Fruit fly (Drosophila melanogaster) whole organism, wandering third instar larva: ENCODE data around the gene CG4230.

ENCODE experiments used
- Abd-B ChIP-seq: fragments of >200 bp; optimal IDR thresholded peaks from 2 replicates; lab custom pipeline; 2017; ENCODE audit warnings: missing biosample characterization, missing genetic modification characterization
- CG32264 ChIP-seq: fragments of 200-800 bp; sonication (Bioruptor generic); optimal IDR thresholded peaks from 2 replicates; lab custom pipeline; 2016; ENCODE audit warnings: missing biosample characterization, missing genetic modification characterization
- CG9705 ChIP-seq: fragments of 200-800 bp; sonication (Bioruptor generic); optimal IDR thresholded peaks from 2 replicates; lab custom pipeline; 2018; ENCODE audit warnings: missing biosample characterization, mild to moderate bottlenecking, missing genetic modification characterization
- Dfd ChIP-seq: fragments of >200 bp; optimal IDR thresholded peaks from 2 replicates; lab custom pipeline; 2017; ENCODE audit warnings: missing biosample characterization, missing genetic modification characterization
- Dif ChIP-seq: fragments of 200-275, 200-300 bp; sonication (Bioruptor generic); optimal IDR thresholded peaks from 2 replicates; lab custom pipeline; 2018; ENCODE audit warnings: missing biosample characterization, missing genetic modification characterization; ENCODE audit not compliant: partially characterized antibody
- GATAd ChIP-seq: sonication (Bioruptor generic); optimal IDR thresholded peaks from 2 replicates; lab custom pipeline; 2016; ENCODE audit warnings: missing biosample characterization, missing genetic modification characterization
- HLH106 ChIP-seq: fragments of 200-800 bp; optimal IDR thresholded peaks from 3 replicates; lab custom pipeline; 2019; ENCODE audit warnings: missing biosample characterization, mild to moderate bottlenecking, missing genetic modification characterization, moderate library complexity
- Hnf4 ChIP-seq: fragments of 200-800 bp; sonication (Bioruptor generic); optimal IDR thresholded peaks from 2 replicates; lab custom pipeline; 2016; ENCODE audit warnings: missing biosample characterization, mild to moderate bottlenecking, missing genetic modification characterization
- Hr78 ChIP-seq: fragments of >200 bp; optimal IDR thresholded peaks from 2 replicates; lab custom pipeline; 2017; ENCODE audit warnings: missing biosample characterization, missing genetic modification characterization
- Hr83 ChIP-seq: fragments of 200-300 bp; sonication (Bioruptor generic); optimal IDR thresholded peaks from 2 replicates; lab custom pipeline; 2016; ENCODE audit warnings: missing biosample characterization, mild to moderate bottlenecking, missing genetic modification characterization, moderate library complexity; ENCODE audit not compliant: poor library complexity, severe bottlenecking
- Jra ChIP-seq: sonication (Bioruptor generic); optimal IDR thresholded peaks from 2 replicates; lab custom pipeline; 2016; ENCODE audit warnings: missing biosample characterization, missing genetic modification characterization
- Mio ChIP-seq: sonication (Bioruptor generic); optimal IDR thresholded peaks from 2 replicates; lab custom pipeline; 2016; ENCODE audit warnings: missing biosample characterization, missing genetic modification characterization
- Myc ChIP-seq: fragments of >200 bp; optimal IDR thresholded peaks from 2 replicates; lab custom pipeline; 2017
- N ChIP-seq: fragments of >200 bp; optimal IDR thresholded peaks from 2 replicates; lab custom pipeline; 2018; ENCODE audit warnings: missing biosample characterization, missing external identifiers, missing genetic modification characterization
- OdsH ChIP-seq: fragments of 200-800 bp; sonication (Bioruptor generic); optimal IDR thresholded peaks from 2 replicates; lab custom pipeline; 2016; ENCODE audit warnings: missing biosample characterization, mild to moderate bottlenecking, missing genetic modification characterization
- Rel ChIP-seq, 2 experiments: fragments of 200-800 bp; sonication (Bioruptor generic) in 1 of 2; optimal IDR thresholded peaks; 2 replicates in 1 of 2; 3 replicates in 1 of 2; lab custom pipeline; 2016 to 2019; ENCODE audit warnings: mild to moderate bottlenecking in 2 of 2, missing biosample characterization in 2 of 2, missing genetic modification characterization in 2 of 2, moderate library complexity in 1 of 2
- Sp1 ChIP-seq: fragments of 200-800 bp; sonication (Bioruptor generic); optimal IDR thresholded peaks from 3 replicates; lab custom pipeline; 2019; ENCODE audit warnings: missing biosample characterization, mild to moderate bottlenecking, missing genetic modification characterization, moderate library complexity
- br ChIP-seq: fragments of 200-800 bp; sonication (Bioruptor generic); optimal IDR thresholded peaks from 2 replicates; lab custom pipeline; 2016; ENCODE audit warnings: missing biosample characterization, missing genetic modification characterization
- brk ChIP-seq: fragments of 200-800 bp; sonication (Bioruptor generic); optimal IDR thresholded peaks from 2 replicates; lab custom pipeline; 2016; ENCODE audit warnings: missing biosample characterization, mild to moderate bottlenecking, missing genetic modification characterization
- dl ChIP-seq, 2 experiments: fragments of 175-275, 200-275 bp in 1 of 2; fragments of 200-275 bp in 1 of 2; sonication (Bioruptor generic); optimal IDR thresholded peaks; lab custom pipeline; 2018; ENCODE audit warnings: mild to moderate bottlenecking in 2 of 2, missing biosample characterization in 2 of 2, missing genetic modification characterization in 2 of 2, moderate library complexity in 2 of 2; ENCODE audit not compliant: partially characterized antibody in 2 of 2, insufficient read depth in 1 of 2
- dmrt93B ChIP-seq: fragments of 200-800 bp; sonication (Bioruptor generic); optimal IDR thresholded peaks from 2 replicates; lab custom pipeline; 2018; ENCODE audit warnings: missing biosample characterization, mild to moderate bottlenecking, missing genetic modification characterization
- dsf ChIP-seq: sonication (Bioruptor generic); optimal IDR thresholded peaks from 2 replicates; lab custom pipeline; 2016; ENCODE audit warnings: missing biosample characterization, missing genetic modification characterization, borderline replicate concordance
- ey ChIP-seq: fragments of 200-800 bp; sonication (Bioruptor generic); optimal IDR thresholded peaks from 2 replicates; lab custom pipeline; 2016; ENCODE audit warnings: missing biosample characterization, missing genetic modification characterization
- foxo ChIP-seq, 2 experiments: fragments of 200-800 bp; sonication (Bioruptor generic); optimal IDR thresholded peaks; 2 replicates in 1 of 2; 3 replicates in 1 of 2; lab custom pipeline; 2016 to 2017; ENCODE audit warnings: missing biosample characterization in 2 of 2, missing genetic modification characterization in 2 of 2
- fru ChIP-seq: fragments of 200-800 bp; sonication (Bioruptor generic); optimal IDR thresholded peaks from 3 replicates; lab custom pipeline; 2016; ENCODE audit warnings: missing biosample characterization, mild to moderate bottlenecking, missing genetic modification characterization
- h ChIP-seq: fragments of 200-800 bp; sonication (Bioruptor generic); optimal IDR thresholded peaks from 3 replicates; lab custom pipeline; 2016; ENCODE audit warnings: missing biosample characterization, mild to moderate bottlenecking, missing genetic modification characterization
- jim ChIP-seq: fragments of 175-275, 200-325 bp; sonication (Bioruptor generic); optimal IDR thresholded peaks from 2 replicates; lab custom pipeline; 2016; ENCODE audit warnings: missing biosample characterization, mild to moderate bottlenecking, missing genetic modification characterization
- pan ChIP-seq: fragments of >200 bp; optimal IDR thresholded peaks from 2 replicates; lab custom pipeline; 2017
- psq ChIP-seq: fragments of 200-800 bp; sonication (Bioruptor generic); optimal IDR thresholded peaks from 3 replicates; lab custom pipeline; 2017; ENCODE audit warnings: missing biosample characterization, mild to moderate bottlenecking, missing genetic modification characterization, moderate library complexity
- rgr ChIP-seq: fragments of 200-800 bp; sonication (Bioruptor generic); optimal IDR thresholded peaks from 3 replicates; lab custom pipeline; 2016; ENCODE audit warnings: missing biosample characterization, mild to moderate bottlenecking, missing genetic modification characterization
- sage ChIP-seq: fragments of 200-800 bp; sonication (Bioruptor generic); optimal IDR thresholded peaks from 2 replicates; lab custom pipeline; 2016; ENCODE audit warnings: missing biosample characterization, mild to moderate bottlenecking, missing genetic modification characterization
- sv ChIP-seq: fragments of 200-800 bp; sonication (Bioruptor generic); optimal IDR thresholded peaks from 3 replicates; lab custom pipeline; 2016; ENCODE audit warnings: missing biosample characterization, missing genetic modification characterization
- tai ChIP-seq: sonication (Bioruptor generic); optimal IDR thresholded peaks from 2 replicates; lab custom pipeline; 2016; ENCODE audit warnings: missing biosample characterization, missing genetic modification characterization
- usp ChIP-seq: fragments of >200 bp; optimal IDR thresholded peaks from 2 replicates; lab custom pipeline; 2017; ENCODE audit warnings: missing biosample characterization, missing genetic modification characterization

Gene CG4230

dm6 chr2L:5052367-5052914, 43.6 kb upstream of the CG4230 start, which contains the start of gene senju:
Gene senju (plus strand): TSS chr2L:5052843.
- TF ChIP-seq Hr83 (peak; percentile 95), rgr (GFP tag; lab: Kevin White, UChicago) (peak; percentile 90), Rel (GFP tag; optimal IDR thresholded peaks at IDR 0.05; lab: Kevin White, UChicago) (no peak), Rel (tag; optimal IDR thresholded peaks at IDR 0.05; lab: Kevin White, UChicago) (peak; percentile 98), dsf (GFP tag; lab: Kevin White, UChicago) (peak; percentile 73), foxo (GFP tag; optimal IDR thresholded peaks at IDR 0.05; lab: Kevin White, UChicago) (peak in 1 of 2 experiments; percentile 92), dmrt93B (GFP tag; lab: Kevin White, UChicago) (peak; percentile 57), usp (no peak), Myc (lab: Kevin White, UChicago) (peak; percentile 57), Hnf4 (GFP tag; lab: Kevin White, UChicago) (peak; percentile 91), Sp1 (GFP tag; lab: Kevin White, UChicago) (peak; percentile 79), sv (GFP tag; lab: Kevin White, UChicago) (peak; percentile 75), N (GFP tag; lab: Kevin White, UChicago) (no peak), CG32264 (peak; percentile 25), OdsH (peak; percentile 89), fru (peak; percentile 90), CG9705 (GFP tag; lab: Kevin White, UChicago) (peak; percentile 67), brk (no peak), sage (GFP tag; lab: Kevin White, UChicago) (no peak), Hr78 (GFP tag; lab: Kevin White, UChicago) (no peak), HLH106 (peak; percentile 59), ey (GFP tag; lab: Kevin White, UChicago) (peak; percentile 92), br (peak; percentile 93), psq (peak; percentile 82), jim (GFP tag; lab: Kevin White, UChicago) (peak; percentile 43), Dfd (no peak), h (GFP tag; lab: Kevin White, UChicago) (peak; percentile 93), Mio (GFP tag; lab: Kevin White, UChicago) (peak; percentile 53), Jra (GFP tag; lab: Kevin White, UChicago) (peak; percentile 91)
- TF ChIP-seq, all 38 proteins: peak for 22

DNA sequence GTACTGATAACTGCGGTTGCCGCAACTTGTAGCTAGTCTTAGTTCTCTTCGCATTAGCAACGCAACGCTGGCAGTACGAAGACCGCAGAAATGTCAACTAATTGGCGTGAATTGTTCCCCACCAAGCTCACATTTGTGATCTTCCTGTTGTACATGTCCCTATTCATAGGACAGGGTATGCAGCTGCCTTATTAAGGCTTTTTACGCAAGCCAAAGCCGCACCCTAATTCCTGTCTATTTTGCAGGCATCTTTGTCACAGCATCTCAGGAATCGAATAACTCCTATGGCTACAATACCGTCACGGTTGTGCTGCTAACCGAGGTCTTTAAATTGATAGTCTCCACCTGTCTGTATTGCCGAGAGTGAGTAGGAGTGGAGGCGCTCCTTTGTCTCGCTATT, 43.0 kb upstream of the CG4230 start, which contains the start of gene eIF3h:
Gene eIF3h (minus strand): TSS at position 101 of the 400 bp plus-strand sequence.
- TF ChIP-seq jim (GFP tag; lab: Kevin White, UChicago) (no peak), fru (no peak), tai (GFP tag; lab: Kevin White, UChicago) (no peak), sage (GFP tag; lab: Kevin White, UChicago) (no peak), pan (lab: Kevin White, UChicago) (no peak), Hr83 (no peak), br (no peak), ey (GFP tag; lab: Kevin White, UChicago) (no peak), Dif (no peak), Dfd (no peak), Hr78 (GFP tag; lab: Kevin White, UChicago) (no peak), Jra (GFP tag; lab: Kevin White, UChicago) (no peak), usp (no peak), GATAd (GFP tag; lab: Kevin White, UChicago) (no peak)

DNA sequence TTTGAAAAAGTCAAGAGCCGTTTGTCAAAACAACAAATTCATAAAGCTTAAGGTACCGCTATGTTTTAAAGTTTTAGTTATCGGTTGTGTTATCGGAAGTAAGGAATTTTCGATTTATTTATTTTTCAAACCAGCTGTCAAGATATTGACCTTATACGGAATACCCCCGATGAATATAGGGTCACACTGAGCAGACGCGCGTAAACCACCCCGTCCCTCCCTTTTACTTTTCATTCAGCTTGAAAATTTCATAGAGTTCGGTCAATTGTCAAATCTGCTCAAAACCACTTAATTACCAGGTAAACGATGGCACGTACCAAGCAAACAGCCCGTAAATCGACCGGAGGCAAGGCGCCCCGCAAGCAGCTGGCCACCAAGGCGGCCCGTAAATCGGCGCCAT, 41.1 kb upstream of the CG4230 start, which contains the start of the genes CG14036 and His3.3A:
Gene CG14036 (minus strand): TSS at position 64 of the 400 bp plus-strand sequence.
Gene His3.3A (plus strand): TSS at position 106 of the 400 bp plus-strand sequence.
- TF ChIP-seq Myc (lab: Kevin White, UChicago) (peak; percentile 13), CG32264 (no peak), rgr (GFP tag; lab: Kevin White, UChicago) (peak; percentile 30), Abd-B (GFP tag; lab: Kevin White, UChicago) (no peak), ey (GFP tag; lab: Kevin White, UChicago) (no peak), Rel (GFP tag; optimal IDR thresholded peaks at IDR 0.05; lab: Kevin White, UChicago) (no peak), Rel (tag; optimal IDR thresholded peaks at IDR 0.05; lab: Kevin White, UChicago) (peak; percentile 75), tai (GFP tag; lab: Kevin White, UChicago) (no peak), h (GFP tag; lab: Kevin White, UChicago) (peak; percentile 13), Sp1 (GFP tag; lab: Kevin White, UChicago) (peak; percentile 4), foxo (GFP tag; optimal IDR thresholded peaks at IDR 0.05; lab: Kevin White, UChicago) (peak in 1 of 2 experiments; percentile 18)
- TF ChIP-seq, all 38 proteins: peak for 6

- TF ChIP-seq OdsH (no peak), fru (no peak), Dif (no peak), Sp1 (GFP tag; lab: Kevin White, UChicago) (no peak), dl (GFP tag; optimal IDR thresholded peaks at IDR 0.05; lab: Kevin White, UChicago; ENCODE audit: insufficient read depth in 1 of 2, partially characterized antibody in 2 of 2) (no peak), usp (no peak), Mio (GFP tag; lab: Kevin White, UChicago) (no peak), GATAd (GFP tag; lab: Kevin White, UChicago) (no peak), Myc (lab: Kevin White, UChicago) (no peak)
These were observed 40.5 kb upstream of the CG4230 start for dm6 chr2L:5055528-5055927.
